Fruit fly (Drosophila melanogaster) whole organism, prepupa: ENCODE results near the gene CAH2.

ENCODE experiments used
- CG10669 ChIP-seq: fragments of 200-800 bp; sonication (Bioruptor generic); optimal IDR thresholded peaks from 3 replicates; lab custom pipeline; 2018; ENCODE audit warnings: missing biosample characterization, mild to moderate bottlenecking, missing genetic modification characterization, moderate library complexity
- CG11902 ChIP-seq: fragments of 200-800 bp; sonication (Bioruptor generic); optimal IDR thresholded peaks from 3 replicates; lab custom pipeline; 2016; ENCODE audit warnings: missing biosample characterization, missing genetic modification characterization
- CG15336 ChIP-seq: fragments of 200-800 bp; sonication (Bioruptor generic); IDR thresholded peaks from 2 replicates; pipeline ENCODE4 v1.3.6; 2022; ENCODE audit warnings: missing biosample characterization, missing genetic modification characterization
- CG1621 ChIP-seq: fragments of 200-800 bp; sonication (Bioruptor generic); optimal IDR thresholded peaks from 3 replicates; lab custom pipeline; 2018; ENCODE audit warnings: missing biosample characterization, mild to moderate bottlenecking, missing genetic modification characterization
- CG16779 ChIP-seq: fragments of 200-800 bp; sonication (Bioruptor generic); optimal IDR thresholded peaks from 3 replicates; lab custom pipeline; 2017; ENCODE audit warnings: missing biosample characterization, mild to moderate bottlenecking, missing genetic modification characterization
- CG3032 ChIP-seq: fragments of 200-800 bp; optimal IDR thresholded peaks from 2 replicates; lab custom pipeline; 2019; ENCODE audit warnings: missing biosample characterization, mild to moderate bottlenecking, missing genetic modification characterization, moderate library complexity
- CG32006 ChIP-seq: fragments of 200-800 bp; sonication (Bioruptor generic); optimal IDR thresholded peaks from 3 replicates; lab custom pipeline; 2017; ENCODE audit warnings: missing biosample characterization, mild to moderate bottlenecking, missing genetic modification characterization
- CG4318 ChIP-seq: fragments of 200-800 bp; sonication (Bioruptor generic); optimal IDR thresholded peaks from 3 replicates; lab custom pipeline; 2017; ENCODE audit warnings: missing biosample characterization, mild to moderate bottlenecking, missing genetic modification characterization
- CG6163 ChIP-seq: fragments of 200-800 bp; sonication (Bioruptor generic); IDR thresholded peaks from 3 replicates; pipeline ENCODE4 v1.3.6; 2022; ENCODE audit warnings: missing biosample characterization, missing genetic modification characterization
- CG6276 ChIP-seq: fragments of 200-800 bp; sonication (Bioruptor generic); optimal IDR thresholded peaks from 2 replicates; lab custom pipeline; 2017; ENCODE audit warnings: missing biosample characterization, mild to moderate bottlenecking, missing genetic modification characterization
- CG6792 ChIP-seq: fragments of 200-800 bp; sonication (Bioruptor generic); optimal IDR thresholded peaks from 3 replicates; lab custom pipeline; 2016; ENCODE audit warnings: missing biosample characterization, missing genetic modification characterization
- CG6808 ChIP-seq: fragments of 200-800 bp; sonication (Bioruptor generic); optimal IDR thresholded peaks from 3 replicates; lab custom pipeline; 2017; ENCODE audit warnings: missing biosample characterization, missing genetic modification characterization, mild to moderate bottlenecking, moderate library complexity, missing genetic modification reagents
- CG8119 ChIP-seq: fragments of 200-800 bp; sonication (Bioruptor generic); IDR thresholded peaks from 3 replicates; pipeline ENCODE4 v1.3.6; 2022; ENCODE audit warnings: missing biosample characterization, missing genetic modification characterization
- CG8319 ChIP-seq: fragments of 200-800 bp; sonication (Bioruptor generic); optimal IDR thresholded peaks from 3 replicates; lab custom pipeline; 2016; ENCODE audit warnings: missing biosample characterization, missing genetic modification characterization
- CG8632 ChIP-seq: fragments of 200-800 bp; sonication (Bioruptor generic); optimal IDR thresholded peaks from 3 replicates; lab custom pipeline; 2016; ENCODE audit warnings: missing biosample characterization, missing genetic modification characterization
- Eip78C ChIP-seq: fragments of 200-800 bp; sonication (Bioruptor generic); peaks from one replicate; lab custom pipeline; 2016; ENCODE audit warnings: missing biosample characterization, missing genetic modification characterization
- Eip93F ChIP-seq: fragments of 200-800 bp; sonication (Bioruptor generic); optimal IDR thresholded peaks from 2 replicates; lab custom pipeline; 2016; ENCODE audit warnings: missing biosample characterization, mild to moderate bottlenecking, missing genetic modification characterization
- Ets21C ChIP-seq: fragments of 200-800 bp; sonication (Bioruptor generic); optimal IDR thresholded peaks from 3 replicates; lab custom pipeline; 2016; ENCODE audit warnings: missing biosample characterization, missing genetic modification characterization
- Hr39 ChIP-seq: fragments of 200-800 bp; sonication (Bioruptor generic); optimal IDR thresholded peaks from 2 replicates; lab custom pipeline; 2016; ENCODE audit warnings: missing biosample characterization, missing genetic modification characterization
- Hr4 ChIP-seq: fragments of 200-800 bp; sonication (Bioruptor generic); optimal IDR thresholded peaks from 3 replicates; lab custom pipeline; 2016; ENCODE audit warnings: missing biosample characterization, missing genetic modification characterization
- Met ChIP-seq: fragments of 200-800 bp; sonication (Bioruptor generic); optimal IDR thresholded peaks from 3 replicates; lab custom pipeline; 2016; ENCODE audit warnings: missing biosample characterization, missing genetic modification characterization
- OdsH ChIP-seq: fragments of 200-800 bp; sonication (Bioruptor generic); optimal IDR thresholded peaks from 3 replicates; lab custom pipeline; 2016; ENCODE audit warnings: missing biosample characterization, missing genetic modification characterization
- Smox ChIP-seq: fragments of 200-800 bp; sonication (Bioruptor generic); optimal IDR thresholded peaks from 3 replicates; lab custom pipeline; 2016; ENCODE audit warnings: missing biosample characterization, missing genetic modification characterization
- achi ChIP-seq: fragments of 200-800 bp; sonication (Bioruptor generic); optimal IDR thresholded peaks from 3 replicates; lab custom pipeline; 2016; ENCODE audit warnings: missing biosample characterization, missing genetic modification characterization
- acj6 ChIP-seq: fragments of 200-800 bp; sonication (Bioruptor generic); optimal IDR thresholded peaks from 3 replicates; lab custom pipeline; 2016; ENCODE audit warnings: missing biosample characterization, missing genetic modification characterization
- cyc ChIP-seq: fragments of 200-800 bp; sonication (Bioruptor generic); optimal IDR thresholded peaks from 3 replicates; lab custom pipeline; 2016; ENCODE audit warnings: missing biosample characterization, missing genetic modification characterization
- dsx ChIP-seq: fragments of 200-800 bp; optimal IDR thresholded peaks from 3 replicates; lab custom pipeline; 2019; ENCODE audit warnings: missing biosample characterization, mild to moderate bottlenecking, missing genetic modification characterization, moderate library complexity; ENCODE audit not compliant: poor library complexity, severe bottlenecking
- eg ChIP-seq: fragments of 200-800 bp; sonication (Bioruptor generic); IDR thresholded peaks from 3 replicates; pipeline ENCODE4 v1.3.6; 2022; ENCODE audit warnings: missing biosample characterization, missing genetic modification characterization
- fkh ChIP-seq: fragments of 200-800 bp; sonication (Bioruptor generic); optimal IDR thresholded peaks from 3 replicates; lab custom pipeline; 2017; ENCODE audit warnings: missing biosample characterization, mild to moderate bottlenecking, missing genetic modification characterization, moderate library complexity
- pdm3 ChIP-seq: fragments of 200-800 bp; sonication (Bioruptor generic); optimal IDR thresholded peaks from 3 replicates; lab custom pipeline; 2016; ENCODE audit warnings: missing biosample characterization, missing genetic modification characterization
- salr ChIP-seq, 2 experiments: fragments of 200-800 bp; sonication (Bioruptor generic); optimal IDR thresholded peaks; 3 replicates each; lab custom pipeline; 2016 to 2018; ENCODE audit warnings: missing biosample characterization in 2 of 2, missing genetic modification characterization in 2 of 2, mild to moderate bottlenecking in 1 of 2
- spab ChIP-seq: fragments of 200-800 bp; sonication (Bioruptor generic); optimal IDR thresholded peaks from 2 replicates; lab custom pipeline; 2017; ENCODE audit warnings: missing biosample characterization, mild to moderate bottlenecking, missing genetic modification characterization, missing genetic modification reagents
- ss ChIP-seq, 2 experiments: fragments of 200-800 bp; sonication (Bioruptor generic); optimal IDR thresholded peaks; 2 replicates in 1 of 2; 3 replicates in 1 of 2; lab custom pipeline; 2017 to 2018; ENCODE audit warnings: mild to moderate bottlenecking in 2 of 2, missing biosample characterization in 2 of 2, missing genetic modification characterization in 2 of 2, moderate library complexity in 1 of 2
- svp ChIP-seq: fragments of 200-800 bp; sonication (Bioruptor generic); peaks from one replicate; lab custom pipeline; 2016; ENCODE audit warnings: missing biosample characterization, missing genetic modification characterization

CAH2 gene

DNA sequence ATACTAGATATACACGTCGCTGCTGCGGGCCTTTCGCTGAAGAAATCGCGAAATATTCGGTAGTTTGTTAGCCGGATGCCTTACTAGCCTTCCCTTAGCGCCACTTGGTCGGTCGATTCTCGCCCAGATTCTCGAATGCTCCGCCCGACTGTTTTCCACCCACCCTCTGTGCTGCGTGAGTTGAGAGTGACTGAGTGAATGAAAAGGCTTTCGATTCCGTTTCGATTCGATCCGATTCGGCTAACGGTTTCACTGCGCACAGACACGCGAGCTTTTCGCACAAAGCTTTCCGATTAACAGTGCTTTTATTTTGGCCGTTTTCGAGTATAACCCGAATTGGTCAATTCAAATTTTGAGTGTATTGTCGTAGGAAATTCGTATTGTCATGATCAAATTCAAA is 26.3 kb downstream of the CAH2 start, which contains the start of gene Ak1:
TSS of gene Ak1 (minus strand) at position 347 of the 400 bp plus-strand sequence.
- no peak for TF ChIP-seq salr (GFP tag; optimal IDR thresholded peaks at IDR 0.05; lab: Kevin White, UChicago)
- no peak for TF ChIP-seq eg (GFP tag; lab: Robert Waterston, UW)
- TF ChIP-seq, all 60 proteins: peak for 0

DNA sequence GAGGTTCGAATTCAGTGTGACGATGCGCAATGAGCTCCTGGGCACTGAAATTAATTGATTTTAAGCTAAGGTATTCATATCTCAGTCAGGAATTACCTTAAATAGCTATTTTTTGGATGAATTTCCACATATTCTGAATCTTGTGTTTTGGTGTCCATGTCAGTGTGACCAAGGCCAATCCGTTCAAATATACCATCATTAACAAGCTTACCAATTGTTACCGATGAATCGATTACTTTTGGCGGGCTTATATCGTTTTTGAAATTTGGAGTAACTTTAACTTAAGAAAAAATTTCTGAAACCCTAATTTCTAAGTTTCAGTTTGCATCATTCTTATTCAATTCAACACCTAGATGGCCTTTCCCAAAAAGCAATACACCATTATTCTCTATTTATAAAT is 28.4 kb downstream of the CAH2 start, which contains the start of gene Tsen54:
TSS of gene Tsen54 (minus strand) at position 175 of the 400 bp plus-strand sequence.
- no peak for TF ChIP-seq CG16779 (tag; lab: Kevin White, UChicago)
- TF ChIP-seq salr (GFP tag; optimal IDR thresholded peaks at IDR 0.05; lab: Kevin White, UChicago), result no peak
- TF ChIP-seq Hr39 (GFP tag; lab: Kevin White, UChicago), result no peak
- TF ChIP-seq Met, result no peak
- TF ChIP-seq Eip93F, result no peak
- no peak for TF ChIP-seq cyc (GFP tag; lab: Kevin White, UChicago)
- no peak for TF ChIP-seq dsx (GFP tag; lab: Kevin White, UChicago)
- no peak for TF ChIP-seq CG11902 (GFP tag; lab: Kevin White, UChicago)
- no peak for TF ChIP-seq Smox (GFP tag; lab: Kevin White, UChicago)
- TF ChIP-seq CG6792, result no peak
- no peak for TF ChIP-seq CG8632 (GFP tag; lab: Kevin White, UChicago)
- no peak for TF ChIP-seq CG6163 (GFP tag; lab: Robert Waterston, UW)
- TF ChIP-seq ss (GFP tag; optimal IDR thresholded peaks at IDR 0.05; lab: Kevin White, UChicago), result no peak
- TF ChIP-seq CG3032 (tag; lab: Kevin White, UChicago), result no peak
- TF ChIP-seq CG6808 (GFP tag; lab: Kevin White, UChicago), result no peak
- TF ChIP-seq spab (GFP tag; lab: Kevin White, UChicago), result no peak
- no peak for TF ChIP-seq CG8319 (GFP tag; lab: Kevin White, UChicago)
- TF ChIP-seq, all 60 proteins: peak for 0

DNA sequence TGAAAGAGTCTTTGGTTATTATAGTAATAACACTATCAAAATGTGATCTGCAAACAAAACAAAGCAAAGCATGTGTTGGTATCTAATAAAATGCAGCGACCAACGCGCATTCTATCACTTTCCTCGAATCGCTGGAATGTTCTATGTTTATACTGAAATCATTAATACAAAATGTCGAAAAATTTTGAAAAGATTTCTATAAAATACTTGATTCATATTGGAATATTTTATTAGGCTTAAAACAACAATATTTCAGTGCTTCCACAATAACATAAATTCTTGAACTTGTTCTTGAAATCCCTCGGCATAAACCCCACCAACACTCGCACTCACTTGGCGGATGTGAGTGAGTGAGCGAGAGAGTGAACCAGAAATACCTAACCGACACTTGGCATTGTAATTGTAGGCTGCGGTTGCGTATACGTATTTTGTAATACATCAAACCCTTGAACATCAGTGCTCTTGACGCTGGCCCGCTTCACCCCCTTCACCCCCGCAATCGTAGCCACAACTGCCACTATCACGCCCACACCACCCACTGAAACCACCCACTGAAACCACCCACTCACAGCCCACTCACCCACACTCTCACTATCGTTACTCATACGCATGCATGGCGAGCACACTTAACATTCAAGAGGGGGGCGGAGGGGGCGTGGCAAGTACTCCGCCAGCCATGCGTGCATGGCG is 45.7 kb downstream of the CAH2 start:
- TF ChIP-seq Hr4 (GFP tag; lab: Kevin White, UChicago), result peak; percentile 33
- TF ChIP-seq fkh, result no peak
- peak; percentile 72 for TF ChIP-seq CG15336 (GFP tag; lab: Robert Waterston, UW)
- peak; percentile 36; the same call in 1 of the 3 replicates for TF ChIP-seq CG6163 (GFP tag; lab: Robert Waterston, UW)
- TF ChIP-seq CG3032 (tag; lab: Kevin White, UChicago), result no peak
- TF ChIP-seq Eip78C (GFP tag; lab: Kevin White, UChicago), result no peak
- peak; percentile 11 for TF ChIP-seq acj6 (GFP tag; lab: Kevin White, UChicago)
- peak; percentile 17 for TF ChIP-seq CG32006 (GFP tag; lab: Kevin White, UChicago)
- TF ChIP-seq eg (GFP tag; lab: Robert Waterston, UW), result peak; percentile 66

DNA sequence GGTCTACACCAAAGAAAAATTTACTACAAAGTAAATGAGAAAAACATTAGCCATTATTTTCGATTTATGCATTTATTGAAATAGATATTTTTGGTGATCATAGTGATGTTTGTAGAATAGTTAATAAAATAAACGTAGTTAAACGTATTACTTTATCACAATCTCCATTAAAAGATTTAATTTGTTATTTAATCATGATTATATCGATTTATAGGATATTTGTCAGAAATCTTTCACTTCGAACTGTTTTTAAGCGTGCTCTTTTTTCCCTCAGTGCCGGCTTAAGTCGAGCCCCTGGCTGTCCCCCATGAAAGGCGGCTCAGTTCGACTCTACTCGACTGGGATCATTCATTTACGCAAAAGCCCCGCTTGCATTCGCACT is 46.2 kb downstream of the CAH2 start:
- peak; percentile 3 for TF ChIP-seq CG6276 (GFP tag; lab: Kevin White, UChicago)
- TF ChIP-seq eg (GFP tag; lab: Robert Waterston, UW), result 0 out of 3 replicates have a peak, but pooled peaks have one; percentile 9
- TF ChIP-seq CG10669 (GFP tag; lab: Kevin White, UChicago), result no peak
- TF ChIP-seq CG8119 (GFP tag; lab: Robert Waterston, UW), result peak; percentile 53; the same call in 2 of the 3 replicates
- no peak for TF ChIP-seq CG6808 (GFP tag; lab: Kevin White, UChicago)
- peak; percentile 16 for TF ChIP-seq Hr4 (GFP tag; lab: Kevin White, UChicago)
- TF ChIP-seq pdm3, result no peak
- no peak for TF ChIP-seq CG6792
- no peak for TF ChIP-seq OdsH
- TF ChIP-seq Ets21C (GFP tag; lab: Kevin White, UChicago), result no peak
- no peak for TF ChIP-seq CG1621
- peak; percentile 53 for TF ChIP-seq Eip78C (GFP tag; lab: Kevin White, UChicago)
- peak; percentile 52 for TF ChIP-seq CG32006 (GFP tag; lab: Kevin White, UChicago)
- TF ChIP-seq achi, result no peak
- peak; percentile 10 for TF ChIP-seq CG4318 (GFP tag; lab: Kevin White, UChicago)
- peak; percentile 21; the same call in 1 of the 2 replicates for TF ChIP-seq CG15336 (GFP tag; lab: Robert Waterston, UW)
- no peak for TF ChIP-seq svp
